Worm (Caenorhabditis elegans) whole organism, L4 larva: Measurements from ENCODE around the gene mtrr-1.

Experiments
- aha-1 ChIP-seq: fragments of 150-350 bp; peaks from one replicate; lab custom pipeline; 2014; ENCODE audit warnings: missing biosample characterization, missing genetic modification characterization
- ceh-20 ChIP-seq: fragments of 200-800 bp; sonication (Bioruptor generic); IDR thresholded peaks from 2 replicates; pipeline ENCODE4 v1.3.6; 2022; ENCODE audit warnings: missing genetic modification reagents, missing genetic modification characterization, missing compliant biosample characterization
- ceh-82 ChIP-seq: sonication (generic microtip); optimal IDR thresholded peaks from 2 replicates; lab custom pipeline; 2017; ENCODE audit warnings: missing biosample characterization, missing genetic modification characterization
- daf-8 ChIP-seq: fragments of 200-800 bp; sonication (Bioruptor generic); IDR thresholded peaks from 2 replicates; pipeline ENCODE4 v1.3.6; 2022; ENCODE audit warnings: missing genetic modification characterization, missing compliant biosample characterization
- duxl-1 ChIP-seq: sonication (generic microtip); optimal IDR thresholded peaks from 2 replicates; lab custom pipeline; 2016; ENCODE audit warnings: mild to moderate bottlenecking, missing genetic modification characterization, moderate library complexity, missing compliant biosample characterization; ENCODE audit not compliant: poor library complexity
- jun-1 ChIP-seq: fragments of 150-350 bp; optimal IDR thresholded peaks from 2 replicates; lab custom pipeline; 2014; ENCODE audit warnings: missing biosample characterization, missing genetic modification reagents, missing genetic modification characterization
- lin-29 ChIP-seq: fragments of 200-800 bp; sonication (Bioruptor generic); IDR thresholded peaks from 2 replicates; pipeline ENCODE4 v1.3.6; 2022; ENCODE audit warnings: missing genetic modification reagents, missing genetic modification characterization, missing compliant biosample characterization
- mep-1 ChIP-seq: fragments of 150-350 bp; sonication (generic microtip); optimal IDR thresholded peaks from 3 replicates; lab custom pipeline; 2014; ENCODE audit warnings: missing biosample characterization, missing genetic modification characterization
- nhr-11 ChIP-seq: fragments of 150-350 bp; optimal IDR thresholded peaks from 2 replicates; lab custom pipeline; 2014; ENCODE audit warnings: missing biosample characterization, missing genetic modification characterization
- nhr-42 ChIP-seq: fragments of 200-800 bp; sonication (Bioruptor generic); IDR thresholded peaks from 2 replicates; pipeline ENCODE4 v1.3.6; 2022; ENCODE audit warnings: missing genetic modification characterization, missing compliant biosample characterization
- pqm-1 ChIP-seq: sonication (generic microtip); optimal IDR thresholded peaks from 2 replicates; lab custom pipeline; 2017; ENCODE audit warnings: missing biosample characterization, missing genetic modification characterization
- unc-62 ChIP-seq, 3 experiments: fragments of 150-350 bp in 1 of 3; sonication (generic microtip); optimal IDR thresholded peaks in 2 of 3; peaks in 1 of 3; 1 replicate in 1 of 3; 2 replicates in 2 of 3; lab custom pipeline; 2014 to 2017; ENCODE audit warnings: missing biosample characterization in 3 of 3, missing genetic modification characterization in 3 of 3, missing genetic modification reagents in 3 of 3, missing genotype in 1 of 3

DNA sequence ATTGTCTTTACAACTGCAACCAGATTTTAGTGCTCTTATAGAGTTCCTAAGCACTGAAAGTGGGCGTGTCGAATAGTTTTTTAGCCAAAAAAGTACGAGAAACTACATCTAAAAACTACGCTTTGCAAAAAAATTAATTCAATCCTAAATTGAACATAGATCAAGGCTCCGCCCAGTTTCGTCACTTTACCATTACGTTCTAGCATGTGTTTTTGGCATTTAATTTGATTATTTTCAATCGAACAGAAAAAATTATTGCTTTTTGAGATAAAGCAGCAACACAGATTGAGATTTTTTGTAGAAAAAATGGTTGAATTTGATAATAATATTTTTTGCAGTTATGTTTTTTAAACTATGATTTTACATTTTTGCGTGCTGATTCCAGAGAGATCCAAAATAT is 31.6 kb upstream of the mtrr-1 start, which contains the start of gene nlp-82:
- TF ChIP-seq mep-1 (tag; lab: Kevin White, UChicago), result no peak
- no peak for TF ChIP-seq ceh-82 (tag; lab: Kevin White, UChicago)
- no peak for TF ChIP-seq duxl-1
- TF ChIP-seq aha-1, result no peak
- no peak for TF ChIP-seq unc-62 (GFP tag; optimal IDR thresholded peaks at IDR 0.05 in 1 of 2; lab: Kevin White, UChicago)
- TF ChIP-seq unc-62 (tag; optimal IDR thresholded peaks at IDR 0.05; lab: Kevin White, UChicago), result no peak
- no peak for TF ChIP-seq pqm-1 (tag; lab: Kevin White, UChicago)
- TF ChIP-seq jun-1, result no peak
- no peak for TF ChIP-seq nhr-11 (tag; lab: Kevin White, UChicago)
- no peak for TF ChIP-seq daf-8 (GFP tag; lab: Robert Waterston, UW)
- no peak for TF ChIP-seq ceh-20
- no peak for TF ChIP-seq lin-29 (GFP tag; lab: Robert Waterston, UW)
- TF ChIP-seq nhr-42, result no peak
